Fruit fly (Drosophila melanogaster) whole organism: ENCODE measurements around the gene Rad17.

Source experiments
- CG8478 ChIP-seq: fragments of >200 bp; optimal IDR thresholded peaks from 2 replicates; lab custom pipeline; 2018; ENCODE audit warnings: inconsistent platforms
- psq ChIP-seq: fragments of >200 bp; optimal IDR thresholded peaks from 2 replicates; lab custom pipeline; 2017

DNA sequence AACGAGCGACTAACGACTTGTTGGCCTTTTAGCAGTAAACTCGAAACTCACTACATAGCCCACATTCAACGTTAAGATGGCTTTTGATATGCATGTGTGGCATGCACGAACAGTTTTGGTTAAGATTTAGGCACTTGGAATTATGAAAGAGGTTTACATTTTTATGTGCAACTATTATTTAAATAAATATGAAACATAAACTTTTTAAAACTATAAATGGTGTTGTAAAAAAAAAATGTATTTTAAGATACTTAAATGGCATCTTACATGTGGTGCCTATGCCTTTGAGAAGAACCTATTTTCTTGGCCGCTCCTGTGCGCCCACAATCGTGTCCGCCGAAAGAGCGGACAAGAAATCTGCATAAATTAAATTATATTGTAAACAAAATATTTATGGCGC, 43.4 kb upstream of the Rad17 start:
- TF ChIP-seq CG8478 (no peak), psq (lab: Kevin White, UChicago) (no peak)
